Fruit fly (Drosophila melanogaster) whole organism, embryonic: Measurements from ENCODE around the gene CG31100.

Experiments used
- ATbp ChIP-seq: fragments of 200-800 bp; sonication (Bioruptor generic); optimal IDR thresholded peaks from 2 replicates; lab custom pipeline; 2017; ENCODE audit warnings: missing biosample characterization, mild to moderate bottlenecking, missing genetic modification characterization, missing genetic modification reagents
- Bdp1 ChIP-seq: fragments of 200-800 bp; sonication (Bioruptor generic); optimal IDR thresholded peaks from 3 replicates; lab custom pipeline; 2016; ENCODE audit warnings: missing biosample characterization, missing genetic modification characterization
- CG10321 ChIP-seq: fragments of 200-800 bp; sonication (Bioruptor generic); IDR thresholded peaks from 2 replicates; pipeline ENCODE4 v1.3.6; 2022; ENCODE audit warnings: missing biosample characterization, missing genetic modification characterization
- CG10431 ChIP-seq: fragments of 200-800 bp; sonication (Bioruptor generic); optimal IDR thresholded peaks from 3 replicates; lab custom pipeline; 2018; ENCODE audit warnings: missing biosample characterization, mild to moderate bottlenecking, missing genetic modification characterization
- CG11093 ChIP-seq: fragments of 200-800 bp; sonication (Bioruptor generic); IDR thresholded peaks from 3 replicates; pipeline ENCODE4 v1.3.6; 2022; ENCODE audit warnings: missing biosample characterization, missing genetic modification characterization
- CG13775 ChIP-seq: fragments of 200-800 bp; sonication (Bioruptor generic); optimal IDR thresholded peaks from 3 replicates; lab custom pipeline; 2017; ENCODE audit warnings: missing biosample characterization, mild to moderate bottlenecking, missing genetic modification characterization
- CG14014 ChIP-seq: fragments of 200-800 bp; sonication (Bioruptor generic); IDR thresholded peaks from 2 replicates; pipeline ENCODE4 v1.3.6; 2022; ENCODE audit warnings: missing biosample characterization, missing genetic modification characterization
- CG17186 ChIP-seq: fragments of 200-800 bp; sonication (Bioruptor generic); optimal IDR thresholded peaks from 3 replicates; lab custom pipeline; 2017; ENCODE audit warnings: missing biosample characterization, missing genetic modification reagents, missing genetic modification characterization
- CG17385 ChIP-seq: fragments of 200-800 bp; sonication (Bioruptor generic); optimal IDR thresholded peaks from 3 replicates; lab custom pipeline; 2018; ENCODE audit warnings: missing biosample characterization, mild to moderate bottlenecking, missing genetic modification characterization
- CG18011 ChIP-seq: fragments of 200-800 bp; sonication (Bioruptor generic); optimal IDR thresholded peaks from 2 replicates; lab custom pipeline; 2017; ENCODE audit warnings: missing biosample characterization, missing genetic modification characterization, mild to moderate bottlenecking, moderate library complexity, missing genotype
- CG2120 ChIP-seq: fragments of 200-800 bp; sonication (Bioruptor generic); optimal IDR thresholded peaks from 3 replicates; lab custom pipeline; 2016; ENCODE audit warnings: missing biosample characterization, missing genetic modification characterization
- CG2199 ChIP-seq: fragments of 200-800 bp; sonication (Bioruptor generic); IDR thresholded peaks from 3 replicates; pipeline ENCODE4 v1.3.6; 2022; ENCODE audit warnings: missing biosample characterization, missing genetic modification characterization
- CG30431 ChIP-seq: fragments of 200-800 bp; sonication (Bioruptor generic); optimal IDR thresholded peaks from 2 replicates; lab custom pipeline; 2017; ENCODE audit warnings: missing biosample characterization, missing genetic modification characterization
- CG34376 ChIP-seq: fragments of 200-800 bp; sonication (Bioruptor generic); optimal IDR thresholded peaks from 2 replicates; lab custom pipeline; 2018; ENCODE audit warnings: missing biosample characterization, mild to moderate bottlenecking, missing genetic modification characterization
- CG42726 ChIP-seq: fragments of 200-800 bp; sonication (Bioruptor generic); IDR thresholded peaks from 2 replicates; pipeline ENCODE4 v1.3.6; 2022; ENCODE audit warnings: missing biosample characterization, missing genetic modification characterization; ENCODE audit not compliant: partially characterized antibody
- CG6175 ChIP-seq: fragments of 200-800 bp; sonication (Bioruptor generic); IDR thresholded peaks from 3 replicates; pipeline ENCODE4 v1.3.6; 2022; ENCODE audit warnings: missing biosample characterization, missing genetic modification characterization
- CG8281 ChIP-seq: fragments of 200-800 bp; sonication (Bioruptor generic); optimal IDR thresholded peaks from 2 replicates; lab custom pipeline; 2018; ENCODE audit warnings: missing biosample characterization, mild to moderate bottlenecking, missing genetic modification characterization, moderate library complexity
- CG9215 ChIP-seq: fragments of 200-800 bp; sonication (Bioruptor generic); IDR thresholded peaks from 2 replicates; pipeline ENCODE4 v1.3.6; 2022; ENCODE audit warnings: missing biosample characterization, missing genetic modification characterization
- CG9437 ChIP-seq: fragments of 200-800 bp; sonication (Bioruptor generic); optimal IDR thresholded peaks from 2 replicates; lab custom pipeline; 2018; ENCODE audit warnings: missing biosample characterization, mild to moderate bottlenecking, missing genetic modification characterization
- Dfd ChIP-seq, 2 experiments: fragments of >200 bp; optimal IDR thresholded peaks; 2 replicates each; lab custom pipeline; 2017; ENCODE audit warnings: missing biosample characterization in 2 of 2, missing genetic modification characterization in 2 of 2
- Eip74EF ChIP-seq, 2 experiments: fragments of 200-800 bp in 1 of 2; fragments of >200 bp in 1 of 2; sonication (Bioruptor generic) in 1 of 2; optimal IDR thresholded peaks; 2 replicates each; lab custom pipeline; 2017 to 2019; ENCODE audit warnings: missing biosample characterization in 2 of 2, missing genetic modification characterization in 2 of 2, mild to moderate bottlenecking in 1 of 2, moderate library complexity in 1 of 2
- HLHmδ ChIP-seq: fragments of 200-800 bp; sonication (Bioruptor generic); optimal IDR thresholded peaks from 2 replicates; lab custom pipeline; 2018; ENCODE audit warnings: missing biosample characterization, mild to moderate bottlenecking, missing genetic modification characterization, moderate library complexity
- Hand ChIP-seq: fragments of 200-800 bp; sonication (Bioruptor generic); optimal IDR thresholded peaks from 2 replicates; lab custom pipeline; 2017; ENCODE audit warnings: mild to moderate bottlenecking, missing biosample characterization, missing genetic modification reagents, missing genetic modification characterization
- Hr51 ChIP-seq, 2 experiments: fragments of 200-800 bp; sonication (Bioruptor generic); optimal IDR thresholded peaks; 2 replicates in 1 of 2; 3 replicates in 1 of 2; lab custom pipeline; 2016 to 2018; ENCODE audit warnings: missing biosample characterization in 2 of 2, missing genetic modification characterization in 2 of 2, mild to moderate bottlenecking in 1 of 2, moderate library complexity in 1 of 2
- Med ChIP-seq: fragments of 200-800 bp; sonication (Bioruptor generic); peaks from one replicate; lab custom pipeline; 2016; ENCODE audit warnings: missing biosample characterization, missing genetic modification characterization, mild to moderate bottlenecking, inconsistent platforms, moderate library complexity
- Opbp ChIP-seq: fragments of 200-800 bp; sonication (Bioruptor generic); IDR thresholded peaks from 3 replicates; pipeline ENCODE4 v1.3.6; 2022; ENCODE audit warnings: missing biosample characterization, missing genetic modification characterization; ENCODE audit not compliant: partially characterized antibody
- Sry-β ChIP-seq: fragments of 200-800 bp; sonication (Bioruptor generic); optimal IDR thresholded peaks from 2 replicates; lab custom pipeline; 2018; ENCODE audit warnings: missing biosample characterization, mild to moderate bottlenecking, missing genetic modification characterization, moderate library complexity
- Sry-δ ChIP-seq: fragments of 200-800 bp; sonication (Bioruptor generic); optimal IDR thresholded peaks from 2 replicates; lab custom pipeline; 2016; ENCODE audit warnings: missing biosample characterization, missing genetic modification characterization
- TFAM ChIP-seq: fragments of 200-800 bp; sonication (Bioruptor generic); optimal IDR thresholded peaks from 2 replicates; lab custom pipeline; 2017; ENCODE audit warnings: missing biosample characterization, missing genetic modification characterization, inconsistent platforms
- Taf1 ChIP-seq: fragments of 200-800 bp; sonication (Bioruptor generic); IDR thresholded peaks from 2 replicates; pipeline ENCODE4 v1.3.6; 2022; ENCODE audit warnings: missing biosample characterization, missing genetic modification characterization
- YL-1 ChIP-seq: fragments of 200-800 bp; sonication (Bioruptor generic); optimal IDR thresholded peaks from 3 replicates; lab custom pipeline; 2017; ENCODE audit warnings: missing biosample characterization, mild to moderate bottlenecking, missing genetic modification characterization
- ase ChIP-seq: fragments of 200-800 bp; sonication (Bioruptor generic); IDR thresholded peaks from 3 replicates; pipeline ENCODE4 v1.3.6; 2022; ENCODE audit warnings: missing biosample characterization, missing genetic modification characterization
- cas ChIP-seq: fragments of 200-800 bp; sonication (Bioruptor generic); IDR thresholded peaks from 2 replicates; pipeline ENCODE4 v1.3.6; 2022; ENCODE audit warnings: missing biosample characterization, missing genetic modification characterization
- chinmo ChIP-seq: fragments of 200-800 bp; sonication (Bioruptor generic); IDR thresholded peaks from 4 replicates; pipeline ENCODE4 v1.3.6; 2022; ENCODE audit warnings: missing biosample characterization, missing genetic modification characterization; ENCODE audit not compliant: partially characterized antibody
- chm ChIP-seq: fragments of 200-800 bp; sonication (Bioruptor generic); IDR thresholded peaks from 2 replicates; pipeline ENCODE4 v1.3.6; 2022; ENCODE audit warnings: missing biosample characterization, missing genetic modification characterization
- cwo ChIP-seq: fragments of 200-800 bp; sonication (Bioruptor generic); optimal IDR thresholded peaks from 3 replicates; lab custom pipeline; 2017; ENCODE audit warnings: missing biosample characterization, missing genetic modification characterization, mild to moderate bottlenecking, moderate library complexity, missing genetic modification reagents
- da ChIP-seq: fragments of 200-800 bp; sonication (Bioruptor generic); optimal IDR thresholded peaks from 2 replicates; lab custom pipeline; 2016; ENCODE audit warnings: missing biosample characterization, missing genetic modification characterization
- dan ChIP-seq: fragments of 200-800 bp; sonication (Bioruptor generic); IDR thresholded peaks from 2 replicates; pipeline ENCODE4 v1.3.6; 2022; ENCODE audit warnings: missing biosample characterization, missing genetic modification characterization
- inv ChIP-seq: fragments of 200-800 bp; sonication (Bioruptor generic); IDR thresholded peaks from 2 replicates; pipeline ENCODE4 v1.3.6; 2022; ENCODE audit warnings: missing biosample characterization, missing genetic modification characterization; ENCODE audit not compliant: partially characterized antibody
- ken ChIP-seq: fragments of 200-800 bp; sonication (Bioruptor generic); IDR thresholded peaks from 3 replicates; pipeline ENCODE4 v1.3.6; 2022; ENCODE audit warnings: missing biosample characterization, missing genetic modification characterization
- lbe ChIP-seq: fragments of 200-800 bp; sonication (Bioruptor generic); optimal IDR thresholded peaks from 2 replicates; lab custom pipeline; 2016; ENCODE audit warnings: missing biosample characterization, mild to moderate bottlenecking, missing genetic modification characterization
- odd ChIP-seq: fragments of 200-800 bp; sonication (Bioruptor generic); optimal IDR thresholded peaks from 2 replicates; lab custom pipeline; 2017; ENCODE audit warnings: missing biosample characterization, mild to moderate bottlenecking, missing genetic modification characterization
- ranshi ChIP-seq: fragments of 200-800 bp; sonication (Bioruptor generic); IDR thresholded peaks from 2 replicates; pipeline ENCODE4 v1.3.6; 2022; ENCODE audit warnings: missing biosample characterization, missing genetic modification characterization
- schlank ChIP-seq: fragments of 200-800 bp; sonication (Bioruptor generic); optimal IDR thresholded peaks from 2 replicates; lab custom pipeline; 2018; ENCODE audit warnings: missing biosample characterization, mild to moderate bottlenecking, missing genetic modification characterization
- sima ChIP-seq: fragments of 200-800 bp; sonication (Bioruptor generic); optimal IDR thresholded peaks from 2 replicates; lab custom pipeline; 2016; ENCODE audit warnings: missing biosample characterization, missing genetic modification characterization
- sisA ChIP-seq: fragments of 200-800 bp; sonication (Bioruptor generic); IDR thresholded peaks from 2 replicates; pipeline ENCODE4 v1.3.6; 2022; ENCODE audit warnings: missing biosample characterization, missing genetic modification characterization
- sr ChIP-seq: fragments of 200-800 bp; sonication (Bioruptor generic); IDR thresholded peaks from 3 replicates; pipeline ENCODE4 v1.3.6; 2022; ENCODE audit warnings: missing biosample characterization, missing genetic modification characterization
- tna ChIP-seq: fragments of 200-800 bp; sonication (Bioruptor generic); IDR thresholded peaks from 2 replicates; pipeline ENCODE4 v1.3.6; 2022; ENCODE audit warnings: missing biosample characterization, missing genetic modification characterization; ENCODE audit not compliant: partially characterized antibody
- tup ChIP-seq: fragments of 200-800 bp; sonication (Bioruptor generic); optimal IDR thresholded peaks from 2 replicates; lab custom pipeline; 2016; ENCODE audit warnings: missing biosample characterization, mild to moderate bottlenecking, missing genetic modification characterization, moderate library complexity

The CG31100 gene

dm6 chr3R:9031797-9032418 is 28.5 kb upstream of the CG31100 start (continued):
- TF ChIP-seq tna (GFP tag; lab: Robert Waterston, UW) (no peak), CG11093 (GFP tag; lab: Robert Waterston, UW) (peak; percentile 89), Eip74EF (GFP tag; optimal IDR thresholded peaks at IDR 0.05; lab: Kevin White, UChicago) (peak in 1 of 2 experiments; percentile 68), dan (GFP tag; lab: Robert Waterston, UW) (no peak), Dfd (GFP tag; optimal IDR thresholded peaks at IDR 0.05; lab: Kevin White, UChicago) (no peak), HLHmδ (no peak), CG34376 (GFP tag; lab: Kevin White, UChicago) (peak; percentile 20), Med (GFP tag; lab: Kevin White, UChicago) (peak; percentile 97), CG6175 (GFP tag; lab: Robert Waterston, UW) (peak; percentile 74; the same call in 2 of the 3 replicates), ase (GFP tag; lab: Robert Waterston, UW) (peak; percentile 89), inv (GFP tag; lab: Robert Waterston, UW) (no peak), Hr51 (GFP tag; optimal IDR thresholded peaks at IDR 0.05; lab: Kevin White, UChicago) (peak; percentile 72 to 91), Bdp1 (GFP tag; lab: Kevin White, UChicago) (peak; percentile 72), Hand (GFP tag; lab: Kevin White, UChicago) (peak; percentile 55), da (GFP tag; lab: Kevin White, UChicago) (no peak), CG30431 (GFP tag; lab: Kevin White, UChicago) (peak; percentile 76), Sry-δ (GFP tag; lab: Kevin White, UChicago) (peak; percentile 49), CG13775 (GFP tag; lab: Kevin White, UChicago) (peak; percentile 78), schlank (tag; lab: Kevin White, UChicago) (peak; percentile 61), TFAM (peak; percentile 14), CG18011 (GFP tag; lab: Kevin White, UChicago) (peak; percentile 70), ken (GFP tag; lab: Robert Waterston, UW) (peak; percentile 90), CG9437 (GFP tag; lab: Kevin White, UChicago) (peak; percentile 69), CG10431 (GFP tag; lab: Kevin White, UChicago) (no peak), ATbp (GFP tag; lab: Kevin White, UChicago) (peak; percentile 92), odd (peak; percentile 69), chm (GFP tag; lab: Robert Waterston, UW) (peak; percentile 88), cas (peak; percentile 71), Sry-β (GFP tag; lab: Kevin White, UChicago) (peak; percentile 32), Taf1 (GFP tag; lab: Robert Waterston, UW) (peak; percentile 74), cwo (GFP tag; lab: Kevin White, UChicago) (peak; percentile 83), tup (GFP tag; lab: Kevin White, UChicago) (peak; percentile 83), CG9215 (peak; percentile 79), sima (GFP tag; lab: Kevin White, UChicago) (peak; percentile 8), YL-1 (peak; percentile 16), CG17385 (peak; percentile 84), lbe (peak; percentile 92), CG17186 (GFP tag; lab: Kevin White, UChicago) (peak; percentile 73), ranshi (GFP tag; lab: Robert Waterston, UW) (peak; percentile 93), sisA (peak; percentile 91), CG10321 (peak; percentile 60; the same call in 1 of the 2 replicates), CG14014 (GFP tag; lab: Robert Waterston, UW) (peak; percentile 91), CG2120 (GFP tag; lab: Kevin White, UChicago) (peak; percentile 92), Opbp (GFP tag; lab: Robert Waterston, UW) (no peak), sr (GFP tag; lab: Robert Waterston, UW) (peak; percentile 83), chinmo (no peak), CG2199 (GFP tag; lab: Robert Waterston, UW) (peak; percentile 77; the same call in 1 of the 3 replicates), CG8281 (tag; lab: Kevin White, UChicago) (peak; percentile 70), CG42726 (GFP tag; lab: Robert Waterston, UW) (no peak)
